Worm (Caenorhabditis elegans): ENCODE data around the gene nspc-19.

The nspc-19 gene

DNA sequence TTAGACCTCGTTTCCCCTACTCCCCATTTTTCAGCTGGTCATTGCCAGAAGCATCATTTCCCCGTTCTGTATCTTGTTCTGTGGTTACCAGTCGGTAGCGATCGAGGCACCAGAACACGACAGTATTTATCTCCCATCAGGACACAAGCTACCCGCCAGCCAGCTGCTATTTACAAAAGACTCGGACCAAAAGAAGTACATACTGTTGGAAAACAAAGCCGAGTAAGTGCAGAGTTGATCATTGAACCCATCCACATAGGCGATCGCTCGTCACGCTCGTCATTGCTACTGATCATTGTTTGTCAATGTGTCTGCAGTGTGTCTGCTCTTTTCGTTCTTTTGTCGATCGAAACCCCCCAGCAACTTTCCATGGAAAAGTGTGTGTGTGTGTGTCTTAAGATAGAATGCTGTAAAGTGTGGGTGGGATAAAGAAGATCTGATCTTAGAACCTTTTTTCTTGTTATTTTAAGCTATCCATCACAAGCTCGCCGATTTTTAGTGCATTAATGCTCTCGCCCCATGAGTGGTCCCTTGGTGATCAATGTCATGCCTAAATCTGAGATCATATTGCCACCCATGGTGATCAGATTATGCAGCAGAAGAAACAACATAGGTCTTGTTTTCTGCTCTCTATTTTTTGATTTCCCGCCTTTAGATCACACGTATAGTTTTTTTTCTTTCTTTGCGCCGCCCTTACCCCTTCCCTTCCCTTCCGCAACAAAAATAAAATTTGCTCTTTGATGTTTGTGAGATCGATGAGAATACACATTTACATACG, 31.2 kb downstream of the nspc-19 start:
- TF ChIP-seq dpff-1 (tag; optimal IDR thresholded peaks at IDR 0.05) (no peak), hmg-1.2 (GFP tag; IDR thresholded peaks at IDR 0.05) (peak; percentile 7; the same call in 1 of the 2 replicates)

ce11 chrX:14560297-14560680, 31.8 kb downstream of the nspc-19 start:
- TF ChIP-seq rec-8 (tag; optimal IDR thresholded peaks at IDR 0.05) (no peak), zim-3 (tag; optimal IDR thresholded peaks at IDR 0.05) (no peak), snpc-4 (GFP tag; optimal IDR thresholded peaks at IDR 0.05) (no peak), snpc-4 (tag; optimal IDR thresholded peaks at IDR 0.05) (peak; percentile 49 to 61 (median 55)), ztf-6 (GFP tag; IDR thresholded peaks at IDR 0.05) (no peak; the same call in 1 of the 2 replicates), ztf-26 (tag; optimal IDR thresholded peaks at IDR 0.05) (peak; percentile 69), sea-2 (GFP tag; IDR thresholded peaks at IDR 0.05) (no peak), snpc-3.4 (tag; optimal IDR thresholded peaks at IDR 0.05) (no peak), ets-4 (GFP tag; optimal IDR thresholded peaks at IDR 0.05) (peak; percentile 61), nfyb-1 (GFP tag; IDR thresholded peaks at IDR 0.05) (peak; percentile 75), ceh-27 (GFP tag; optimal IDR thresholded peaks at IDR 0.05) (peak; percentile 85), hmg-1.2 (GFP tag; IDR thresholded peaks at IDR 0.05) (peak; percentile 59; the same call in 1 of the 2 replicates), egl-18 (GFP tag; IDR thresholded peaks at IDR 0.05) (no peak), ztf-22 (GFP tag; optimal IDR thresholded peaks at IDR 0.05) (peak; percentile 14), lsl-1 (GFP tag; optimal IDR thresholded peaks at IDR 0.05) (no peak), die-1 (tag; optimal IDR thresholded peaks at IDR 0.05) (peak; percentile 68), attf-6 (GFP tag; IDR thresholded peaks at IDR 0.05) (no peak), F55B11.4 (tag; optimal IDR thresholded peaks at IDR 0.05; ENCODE audit: borderline replicate concordance, insufficient read depth) (no peak), Y95B8A.8 (GFP tag; IDR thresholded peaks at IDR 0.05) (no peak), hrde-1 (tag; optimal IDR thresholded peaks at IDR 0.05; ENCODE audit: borderline replicate concordance) (no peak), tbx-9 (tag; optimal IDR thresholded peaks at IDR 0.05; ENCODE audit: borderline replicate concordance) (no peak), C06A6.2 (GFP tag; conservative IDR thresholded peaks at IDR 0.05) (peak; percentile 75), dox-1 (GFP tag; IDR thresholded peaks at IDR 0.05) (peak; percentile 58), nhr-179 (tag; optimal IDR thresholded peaks at IDR 0.05) (no peak), snpc-1.1 (tag; optimal IDR thresholded peaks at IDR 0.05; ENCODE audit: insufficient read depth) (no peak), pbrm-1 (GFP tag; IDR thresholded peaks at IDR 0.05) (0 out of 2 replicates have a peak, but pooled peaks have one; percentile 66), repo-1 (tag; optimal IDR thresholded peaks at IDR 0.05) (peak; percentile 53), K11D2.4 (GFP tag; IDR thresholded peaks at IDR 0.05) (peak; percentile 78), lir-1 (GFP tag; conservative IDR thresholded peaks at IDR 0.05) (no peak), madf-10 (tag; optimal IDR thresholded peaks at IDR 0.05) (peak; percentile 84), attf-5 (GFP tag; optimal IDR thresholded peaks at IDR 0.05) (peak; percentile 60), K12H6.12 (tag; optimal IDR thresholded peaks at IDR 0.05) (peak; percentile 68), pha-4 (tag; optimal IDR thresholded peaks at IDR 0.05) (peak; percentile 83), lin-54 (GFP tag; optimal IDR thresholded peaks at IDR 0.05) (peak; percentile 43), ceh-91 (GFP tag; IDR thresholded peaks at IDR 0.05) (no peak), let-607 (tag; optimal IDR thresholded peaks at IDR 0.05) (peak; percentile 9 to 37), lin-40 (tag; optimal IDR thresholded peaks at IDR 0.05) (peak; percentile 92), rcor-1 (GFP tag; IDR thresholded peaks at IDR 0.05) (peak; percentile 49), gei-17 (GFP tag; optimal IDR thresholded peaks at IDR 0.05) (peak; percentile 67), sptf-2 (GFP tag; optimal IDR thresholded peaks at IDR 0.05) (no peak), zfh-2 (GFP tag; conservative IDR thresholded peaks at IDR 0.05) (peak; percentile 79), mxl-1 (tag; optimal IDR thresholded peaks at IDR 0.05) (no peak), ztf-3 (GFP tag; optimal IDR thresholded peaks at IDR 0.05) (peak; percentile 10), dpff-1 (tag; optimal IDR thresholded peaks at IDR 0.05) (no peak)
